Fruit fly (Drosophila melanogaster): ENCODE results near the gene Srx.
"Not testable (repeated sequence)": the region's sequence is repeated elsewhere in the genome, so short reads cannot be mapped to it uniquely, and the experiment has no call there.

The Srx gene

DNA sequence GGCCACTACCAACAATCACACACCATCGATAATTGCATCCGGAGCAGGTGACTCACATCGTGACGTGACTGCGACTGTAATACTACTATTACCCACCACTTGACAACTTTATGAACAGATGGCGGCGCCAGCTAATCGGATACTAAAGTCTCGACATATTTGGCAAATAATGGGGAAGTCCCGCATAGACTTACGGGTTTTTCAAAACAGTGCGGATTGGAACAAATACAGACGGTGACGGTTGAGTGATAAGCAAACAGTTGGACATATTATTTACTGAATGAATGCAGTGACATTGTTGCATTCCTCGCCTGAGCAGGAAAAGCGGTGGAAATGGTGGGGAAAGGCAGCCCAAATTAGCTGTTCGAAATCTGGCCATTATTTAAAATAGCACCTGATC is 19.7 kb downstream of the Srx start:
- no peak for TF ChIP-seq noc (tag; optimal IDR thresholded peaks at IDR 0.05)

DNA sequence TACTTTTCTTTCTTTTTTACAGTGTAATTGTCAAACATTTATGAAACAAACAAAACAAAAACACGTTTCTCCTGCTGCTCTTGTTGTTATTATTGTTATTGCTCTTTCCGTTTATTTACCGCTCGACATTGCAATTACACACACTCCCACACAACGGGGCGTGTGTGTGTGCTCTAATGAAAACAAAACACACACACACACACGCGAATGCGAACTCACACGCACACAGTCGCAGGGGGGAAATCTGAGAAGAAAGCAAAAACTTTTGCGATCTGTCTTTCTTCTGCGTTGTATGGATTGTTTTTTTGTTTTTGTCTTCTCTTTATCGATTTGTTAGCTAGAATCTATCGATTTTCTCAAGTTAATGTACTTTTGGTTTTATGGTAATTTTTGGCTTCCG is 21.2 kb downstream of the Srx start:
- TF ChIP-seq noc (tag; optimal IDR thresholded peaks at IDR 0.05), result no peak

DNA sequence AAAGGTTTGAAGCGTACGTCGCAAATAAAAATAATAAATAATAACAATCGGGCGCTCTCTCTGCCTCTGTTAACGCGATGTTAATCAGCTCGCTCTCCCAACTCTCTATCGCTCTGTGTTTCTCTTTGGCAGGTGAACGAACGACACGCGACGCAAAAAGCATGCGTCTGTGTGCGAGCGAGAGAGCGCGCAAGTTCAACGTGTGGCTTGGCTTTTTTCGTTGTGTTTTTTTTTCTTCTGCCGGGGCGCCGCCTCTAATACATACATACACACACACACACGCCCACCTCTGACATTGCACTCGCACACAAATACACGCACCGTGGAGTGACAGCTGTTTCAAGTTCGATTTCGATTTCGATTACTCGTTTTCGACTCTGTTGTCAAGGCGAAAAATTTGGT is 21.9 kb downstream of the Srx start:
- TF ChIP-seq noc (tag; optimal IDR thresholded peaks at IDR 0.05), result no peak

DNA sequence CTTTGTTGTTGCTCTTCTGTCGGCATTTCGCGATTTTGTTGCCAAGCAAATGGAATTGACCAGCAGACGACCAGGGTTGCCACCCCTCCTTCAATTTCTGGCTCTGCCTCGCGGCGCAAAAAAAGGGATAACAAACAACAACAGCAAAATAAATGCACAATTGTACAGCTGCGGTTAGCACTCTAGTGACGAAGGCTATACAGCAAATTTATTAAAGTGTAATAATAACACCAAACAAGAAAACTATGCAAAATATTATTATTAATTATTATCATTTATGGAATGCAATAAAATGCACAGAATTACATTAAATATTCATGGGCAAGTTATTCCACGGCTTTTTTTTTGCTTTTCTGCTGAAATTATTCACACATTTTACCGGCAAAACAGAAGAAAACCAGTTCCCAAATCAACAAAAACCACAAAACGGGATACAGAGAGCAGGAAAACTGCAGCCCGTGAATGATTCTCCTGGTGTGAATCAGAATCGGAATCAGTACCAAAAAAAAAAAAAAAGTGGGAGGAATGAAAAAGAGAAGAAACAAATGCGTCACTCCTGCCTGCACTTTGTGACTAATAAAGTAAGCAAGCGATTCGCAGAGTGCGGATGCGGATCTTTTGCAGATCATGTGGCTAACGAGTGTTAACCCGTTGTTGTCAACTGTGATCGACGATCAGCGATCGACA is 22.6 kb downstream of the Srx start:
- no peak for TF ChIP-seq noc (tag; optimal IDR thresholded peaks at IDR 0.05)

DNA sequence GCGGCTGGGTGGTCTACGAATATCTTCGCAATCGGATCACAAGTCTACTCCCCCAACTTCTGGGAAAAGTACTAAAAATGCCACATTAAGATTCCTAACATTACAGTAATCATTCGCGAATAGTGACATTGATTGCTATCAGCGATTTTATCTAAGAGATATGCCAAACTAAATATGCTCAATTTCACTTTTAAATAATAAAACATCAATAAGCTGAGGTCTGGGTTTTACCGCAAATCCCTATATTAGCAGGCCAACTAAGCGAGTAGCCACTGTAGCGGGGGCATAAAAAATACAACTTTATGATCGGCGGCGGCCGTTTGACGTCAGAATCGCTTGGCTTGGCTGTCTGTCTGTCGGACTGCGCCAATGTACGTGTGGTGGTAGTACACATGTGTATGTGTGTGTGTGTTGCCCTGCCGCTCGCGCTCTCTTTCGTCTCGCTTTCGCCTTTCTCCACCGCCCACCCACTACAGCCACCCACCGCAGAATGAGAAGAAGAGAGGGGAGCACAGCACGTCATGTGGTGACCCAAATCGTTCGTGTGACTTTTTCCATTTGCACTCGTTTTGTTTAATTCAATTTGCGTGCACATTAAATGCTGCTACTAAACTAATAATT is 23.6 kb downstream of the Srx start:
- TF ChIP-seq noc (tag; optimal IDR thresholded peaks at IDR 0.05), result peak; percentile 99

DNA sequence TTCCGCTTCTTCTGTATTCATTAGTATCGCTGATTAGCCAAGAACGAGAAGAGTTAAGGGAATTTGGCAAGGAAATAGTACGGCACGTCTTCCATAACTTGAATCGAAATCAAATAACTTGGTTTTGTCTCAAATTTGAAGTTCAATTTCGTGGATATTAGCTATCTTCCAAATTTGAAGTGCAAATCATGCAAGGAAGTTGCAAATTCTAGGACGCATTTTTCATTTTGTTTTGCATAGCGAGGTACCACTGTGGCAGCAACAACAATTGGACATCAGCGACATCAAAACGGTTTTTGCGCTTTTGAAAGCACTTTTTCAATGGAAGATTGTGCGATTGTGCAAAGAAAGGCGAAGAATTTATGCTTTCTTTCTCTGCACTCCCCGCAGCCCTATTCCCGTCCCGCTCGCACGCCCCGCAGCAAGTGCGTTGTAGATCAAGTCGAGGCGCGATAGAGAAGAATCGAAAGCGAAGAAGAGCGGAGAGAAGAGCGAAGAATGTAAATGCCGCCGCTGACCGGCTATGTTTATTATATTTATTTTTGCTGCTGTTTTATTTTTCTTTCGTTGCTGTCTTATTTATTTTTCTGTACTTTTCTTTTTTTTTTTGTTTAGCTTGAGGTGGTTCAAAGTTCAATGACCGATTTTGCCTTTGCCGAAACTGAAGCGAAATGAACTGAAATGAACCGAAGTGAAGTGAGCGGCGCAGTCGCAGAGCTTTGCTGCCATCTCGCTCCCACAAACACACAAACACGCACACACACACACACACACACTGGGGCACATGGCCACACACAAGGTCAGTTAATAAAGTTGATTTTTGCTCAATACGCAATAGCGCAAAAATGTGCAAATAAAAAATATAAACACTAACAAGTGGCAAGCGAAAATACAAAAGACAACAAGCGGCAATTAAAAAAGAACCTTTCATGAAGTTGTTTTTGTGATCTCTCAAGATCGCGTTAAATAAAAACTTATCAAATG is 24.7 kb downstream of the Srx start:
- peak; percentile 91 for TF ChIP-seq noc (tag; optimal IDR thresholded peaks at IDR 0.05)

DNA sequence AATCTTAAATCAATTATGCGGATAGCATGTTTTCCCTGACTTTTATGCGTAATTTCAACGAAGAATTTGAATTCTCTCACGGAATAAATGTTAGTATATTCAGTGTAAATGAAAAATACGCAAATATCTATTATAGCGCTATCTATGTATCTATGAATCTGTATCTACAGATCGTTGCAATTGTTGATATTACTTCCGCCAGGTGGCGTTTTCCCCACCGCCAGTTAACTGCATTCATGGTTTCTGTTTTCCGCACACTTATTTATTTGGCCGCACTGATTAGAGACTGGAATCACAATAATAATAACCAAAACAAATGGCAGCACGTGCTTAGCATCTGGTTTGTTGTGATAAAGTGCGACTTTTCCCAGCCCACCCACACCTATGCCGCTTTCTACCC is 26.0 kb downstream of the Srx start:
- TF ChIP-seq noc (tag; optimal IDR thresholded peaks at IDR 0.05), result no peak

DNA sequence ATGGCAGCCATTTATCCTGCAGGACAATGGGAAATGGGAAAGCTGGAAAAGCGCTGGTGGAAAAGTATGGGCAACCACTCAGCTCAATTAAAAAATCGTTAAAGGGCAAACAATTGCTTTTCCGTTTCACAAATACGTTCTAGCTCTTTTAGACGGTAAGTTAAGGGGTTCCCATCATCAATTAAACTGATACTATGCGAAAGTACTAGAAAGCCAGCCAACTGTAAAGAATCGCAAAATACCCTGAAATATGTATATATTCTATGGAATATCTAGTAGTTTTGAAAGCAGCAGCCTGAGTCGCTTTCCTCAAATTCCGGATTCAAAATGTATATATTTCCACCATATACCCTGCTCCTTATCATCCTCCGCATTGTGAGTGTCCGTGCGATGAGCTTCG is 26.6 kb downstream of the Srx start, which contains the start of gene CG12985:
TSS of gene CG12985 (plus strand) at position 301 of the 400 bp plus-strand sequence.
- no peak for TF ChIP-seq noc (tag; optimal IDR thresholded peaks at IDR 0.05)

DNA sequence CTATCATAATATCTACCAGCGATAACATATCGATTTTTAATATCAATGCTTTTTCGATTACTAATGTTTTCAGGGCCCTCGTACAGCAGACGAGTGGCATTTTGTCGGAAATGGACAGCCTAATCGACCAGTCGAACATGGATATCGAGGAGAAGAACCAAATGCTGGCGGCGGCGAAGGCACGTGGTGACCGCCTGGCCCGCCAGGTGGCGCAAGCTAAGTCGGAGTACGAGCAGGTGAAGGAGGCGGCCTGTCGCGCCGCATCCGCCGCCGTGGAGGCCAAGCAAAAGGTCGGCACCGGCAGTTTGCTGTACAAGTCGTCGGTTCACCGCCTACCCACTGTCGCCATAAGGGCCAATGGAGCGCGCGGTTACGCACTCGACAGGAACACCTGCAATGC is 27.8 kb downstream of the Srx start:
- TF ChIP-seq noc (tag; optimal IDR thresholded peaks at IDR 0.05), result no peak

DNA sequence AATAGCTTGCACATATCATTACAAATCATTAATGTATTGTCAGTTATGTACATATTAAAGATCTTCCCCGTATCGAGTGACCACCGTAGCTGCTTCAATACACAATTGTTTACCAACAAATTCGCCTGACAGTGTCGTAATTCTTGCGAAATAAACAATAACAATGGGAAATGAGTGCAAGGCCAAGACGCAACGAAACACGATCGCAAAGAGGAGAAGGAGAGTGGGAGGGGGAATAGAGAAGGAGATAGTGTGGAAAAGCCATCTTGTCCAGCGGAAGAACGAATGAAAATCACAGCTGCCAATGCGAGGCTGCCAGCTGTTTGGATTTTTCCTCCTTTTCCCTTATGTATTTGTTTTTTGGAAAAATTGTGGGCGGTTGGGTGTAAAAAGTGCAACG is 28.5 kb downstream of the Srx start:
- no peak for TF ChIP-seq noc (tag; optimal IDR thresholded peaks at IDR 0.05)

DNA sequence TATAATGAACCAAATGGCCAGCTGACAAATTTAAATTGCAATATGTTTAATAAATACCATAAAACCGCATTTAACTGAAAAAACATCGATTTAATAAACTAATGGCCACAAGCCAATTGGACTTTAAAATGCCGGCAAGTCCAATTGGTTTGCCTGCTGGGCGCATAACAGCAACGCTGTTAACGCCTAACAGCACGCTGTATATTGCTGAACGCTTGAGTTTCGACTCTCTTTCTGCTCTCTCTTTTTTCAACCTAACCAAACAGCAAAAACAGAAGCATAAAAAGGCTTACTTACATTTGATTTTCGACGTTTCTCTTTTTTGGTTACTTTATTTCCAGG is 29.3 kb downstream of the Srx start:
- no peak for TF ChIP-seq noc (tag; optimal IDR thresholded peaks at IDR 0.05)

DNA sequence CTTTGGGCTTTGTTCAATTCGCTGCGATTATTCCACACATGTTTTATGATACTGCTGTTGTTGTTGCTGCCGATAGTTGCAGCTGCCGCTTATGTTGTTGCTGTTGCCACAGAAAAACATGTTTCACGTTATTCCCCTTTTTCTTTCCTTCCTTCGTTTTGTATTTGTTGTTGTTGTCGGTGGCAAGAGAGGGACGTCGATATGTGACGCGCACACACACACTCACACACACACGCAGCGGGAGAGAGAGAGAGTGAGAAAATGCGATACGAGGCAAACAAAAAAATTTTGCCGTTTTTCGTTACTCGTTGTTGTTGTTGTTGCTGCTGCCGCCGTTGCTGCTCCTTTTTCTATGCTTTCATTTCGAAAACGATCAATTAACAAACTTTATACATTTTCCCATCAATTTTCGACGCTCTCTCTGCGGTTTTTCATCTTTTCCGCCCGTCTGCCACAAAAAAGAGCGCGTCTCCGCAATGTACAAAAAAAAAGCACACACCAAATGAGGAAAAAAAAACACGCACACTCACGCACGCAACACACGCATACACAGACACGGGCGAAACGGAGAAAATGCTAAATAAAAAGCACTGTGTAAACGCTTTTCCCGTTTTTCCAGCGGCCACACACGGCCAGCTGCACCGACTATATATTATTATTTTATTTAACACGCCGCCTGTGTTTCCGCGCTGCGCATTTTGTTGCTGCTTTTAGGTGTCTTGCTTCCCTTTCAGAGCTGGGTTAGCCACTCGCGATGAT is 29.9 kb downstream of the Srx start:
- TF ChIP-seq noc (tag; optimal IDR thresholded peaks at IDR 0.05), result no peak

DNA sequence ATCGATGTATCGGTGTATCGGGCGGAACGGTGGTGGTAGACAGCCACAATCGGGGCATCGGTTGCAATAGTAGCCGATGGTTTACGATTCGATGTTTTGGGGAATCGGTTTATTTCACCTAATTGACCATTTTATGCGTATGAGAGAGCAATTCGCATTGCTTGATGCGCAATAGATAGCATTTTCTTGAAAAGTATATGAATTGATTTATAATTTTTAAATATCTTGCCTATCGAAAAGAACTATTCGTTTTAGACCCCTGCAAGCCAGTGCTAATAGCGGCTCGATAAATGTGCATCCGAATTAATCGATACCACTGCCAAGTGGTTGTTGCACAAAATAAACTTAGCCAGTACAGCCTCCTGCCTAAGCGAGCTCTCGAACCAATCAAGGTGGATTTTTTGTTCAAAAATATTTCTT is 30.4 kb downstream of the Srx start, which contains the start of gene mnb:
TSS of gene mnb (minus strand) at position 15 of the 420 bp plus-strand sequence.
- TF ChIP-seq noc (tag; optimal IDR thresholded peaks at IDR 0.05), result no peak

DNA sequence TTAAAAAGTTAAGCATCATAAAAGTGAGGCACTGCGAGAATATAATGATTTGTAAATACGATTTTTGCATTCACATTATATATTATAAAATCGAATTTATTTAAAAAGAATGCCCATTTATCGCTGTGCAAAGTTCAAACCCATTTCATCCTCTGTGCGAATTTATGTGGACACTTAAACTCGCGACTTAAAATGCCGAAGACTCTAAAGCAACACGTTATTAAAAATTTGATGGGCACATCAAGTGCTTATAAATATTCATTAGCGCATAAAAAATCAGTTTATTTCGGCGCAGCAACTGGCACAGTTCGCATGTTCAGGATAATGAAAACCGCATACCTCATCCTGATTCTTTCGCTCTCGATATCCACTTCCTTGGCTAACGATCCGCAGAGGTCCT is 31.1 kb downstream of the Srx start, which contains the start of gene CG6788:
TSS of gene CG6788 (plus strand) at position 301 of the 400 bp plus-strand sequence.
- TF ChIP-seq noc (tag; optimal IDR thresholded peaks at IDR 0.05), result no peak

DNA sequence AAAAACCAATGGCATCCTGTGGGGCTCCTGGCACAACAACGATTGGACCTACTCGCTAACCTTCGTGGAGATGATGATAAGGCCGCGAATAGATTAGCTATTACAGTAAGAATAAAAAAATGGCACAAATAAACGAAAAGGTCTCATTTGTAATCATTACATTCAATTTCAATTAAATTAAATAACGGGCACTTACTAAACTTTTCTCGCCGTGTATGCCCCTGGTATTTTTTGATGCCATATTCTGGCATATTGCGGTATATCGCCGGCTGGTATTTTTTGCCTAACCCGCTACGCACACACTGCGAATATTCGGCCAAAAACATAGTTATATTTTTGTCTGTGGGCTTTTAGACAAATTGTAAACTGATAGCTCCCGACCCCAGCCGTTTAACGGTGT is 32.5 kb downstream of the Srx start, which contains the start of gene Gss1:
TSS of gene Gss1 (plus strand) at position 301 of the 400 bp plus-strand sequence.
- TF ChIP-seq noc (tag; optimal IDR thresholded peaks at IDR 0.05), result not testable (repeated sequence)
